In the genomic region with DNA sequence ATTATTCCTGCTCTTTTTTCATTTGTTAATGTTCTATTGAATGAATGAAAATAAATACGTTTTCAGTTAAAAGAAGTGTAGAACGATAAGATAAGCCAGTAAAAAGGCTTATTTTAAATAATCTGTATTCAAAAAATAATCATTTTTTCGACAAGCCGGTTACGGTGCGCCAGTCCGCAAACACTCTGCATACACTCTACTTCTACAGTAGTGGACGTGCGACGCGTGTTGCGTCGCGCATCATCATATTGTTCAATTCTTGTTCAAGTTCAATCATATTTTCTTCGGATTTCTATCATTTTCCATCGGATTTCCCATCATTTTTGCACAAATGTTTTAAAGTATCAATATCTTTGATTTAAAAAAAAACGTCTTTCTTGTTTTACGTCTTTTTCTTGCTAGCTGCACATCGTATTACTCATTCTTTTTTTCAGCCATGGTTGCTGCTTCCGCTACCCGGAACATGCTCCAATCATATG, we compare ENCODE assay signal across 2 worm cellular contexts.
TF ChIP-seq lines count a peak whose summit lies in the region.

A gene (plus strand): TSS at position 429 of the 479 bp plus-strand sequence.

TF ChIP-seq in whole organism, L4 larva, 104 proteins besides CTCF, POLR2A, EP300 and RAD21:
- peak; percentile 2 for TF ChIP-seq unc-130 (GFP tag; optimal IDR thresholded peaks at IDR 0.05; lab: Kevin White, UChicago)
- TF ChIP-seq lsy-2 (tag; optimal IDR thresholded peaks at IDR 0.05; lab: Kevin White, UChicago), result peak in 1 of 2 experiments; percentile 12
- TF ChIP-seq ceh-20 (GFP tag; IDR thresholded peaks at IDR 0.05; lab: Robert Waterston, UW), result no peak

TF ChIP-seq in whole organism, young adult, 124 proteins besides CTCF, POLR2A, EP300 and RAD21:
- TF ChIP-seq D2030.7 (GFP tag; IDR thresholded peaks at IDR 0.05; lab: Robert Waterston, UW) (peak; percentile 30; the same call in 1 of the 2 replicates), F57A8.1 (GFP tag; optimal IDR thresholded peaks at IDR 0.05; lab: Kevin White, UChicago) (no peak), aptf-2 (GFP tag; conservative IDR thresholded peaks at IDR 0.05; lab: Robert Waterston, UW) (no peak), snpc-1.3 (tag; optimal IDR thresholded peaks at IDR 0.05; lab: Kevin White, UChicago; ENCODE audit: insufficient read depth) (peak; percentile 9), lsl-1 (GFP tag; optimal IDR thresholded peaks at IDR 0.05; lab: Kevin White, UChicago) (peak; percentile 89), nhr-27 (tag; optimal IDR thresholded peaks at IDR 0.05; lab: Kevin White, UChicago) (no peak), nhr-80 (tag; optimal IDR thresholded peaks at IDR 0.05; lab: Kevin White, UChicago) (no peak), snpc-3.4 (tag; optimal IDR thresholded peaks at IDR 0.05; lab: Kevin White, UChicago) (peak; percentile 53), him-1 (tag; optimal IDR thresholded peaks at IDR 0.05; lab: Kevin White, UChicago) (no peak), hmg-1.2 (GFP tag; IDR thresholded peaks at IDR 0.05; lab: Robert Waterston, UW) (peak; percentile 11; the same call in 1 of the 2 replicates), Y53F4B.3 (GFP tag; IDR thresholded peaks at IDR 0.05; lab: Robert Waterston, UW) (no peak), madf-3 (GFP tag; IDR thresholded peaks at IDR 0.05; lab: Robert Waterston, UW) (peak; percentile 91)
